Fruit fly (Drosophila melanogaster) whole organism, prepupa: ENCODE measurements at regions not wholly inside any gene's neighbourhood (a gene's known extent, or its start where the extent isn't known, plus 50 kb on each side); places are given as distances from the start of the nearest gene placed in this dataset.

Experiments used
- CG11762 ChIP-seq: fragments of 200-800 bp; sonication (Bioruptor generic); optimal IDR thresholded peaks from 3 replicates; lab custom pipeline; 2016; ENCODE audit warnings: missing biosample characterization, missing genetic modification characterization; ENCODE audit not compliant: insufficient read depth
- CG1621 ChIP-seq: fragments of 200-800 bp; sonication (Bioruptor generic); optimal IDR thresholded peaks from 3 replicates; lab custom pipeline; 2018; ENCODE audit warnings: missing biosample characterization, mild to moderate bottlenecking, missing genetic modification characterization
- CG3032 ChIP-seq: fragments of 200-800 bp; optimal IDR thresholded peaks from 2 replicates; lab custom pipeline; 2019; ENCODE audit warnings: missing biosample characterization, mild to moderate bottlenecking, missing genetic modification characterization, moderate library complexity
- CG6276 ChIP-seq: fragments of 200-800 bp; sonication (Bioruptor generic); optimal IDR thresholded peaks from 2 replicates; lab custom pipeline; 2017; ENCODE audit warnings: missing biosample characterization, mild to moderate bottlenecking, missing genetic modification characterization
- CG6792 ChIP-seq: fragments of 200-800 bp; sonication (Bioruptor generic); optimal IDR thresholded peaks from 3 replicates; lab custom pipeline; 2016; ENCODE audit warnings: missing biosample characterization, missing genetic modification characterization
- CG6854 ChIP-seq: fragments of 200-800 bp; sonication (Bioruptor generic); optimal IDR thresholded peaks from 2 replicates; lab custom pipeline; 2017; ENCODE audit warnings: missing biosample characterization, mild to moderate bottlenecking, missing genetic modification characterization
- CG8119 ChIP-seq: fragments of 200-800 bp; sonication (Bioruptor generic); IDR thresholded peaks from 3 replicates; pipeline ENCODE4 v1.3.6; 2022; ENCODE audit warnings: missing biosample characterization, missing genetic modification characterization
- Hr39 ChIP-seq: fragments of 200-800 bp; sonication (Bioruptor generic); optimal IDR thresholded peaks from 2 replicates; lab custom pipeline; 2016; ENCODE audit warnings: missing biosample characterization, missing genetic modification characterization
- Met ChIP-seq: fragments of 200-800 bp; sonication (Bioruptor generic); optimal IDR thresholded peaks from 3 replicates; lab custom pipeline; 2016; ENCODE audit warnings: missing biosample characterization, missing genetic modification characterization
- Sox102F ChIP-seq: fragments of 200-800 bp; sonication (Bioruptor generic); optimal IDR thresholded peaks from 2 replicates; lab custom pipeline; 2016; ENCODE audit warnings: missing biosample characterization, mild to moderate bottlenecking, missing genetic modification characterization
- Sox15 ChIP-seq: fragments of 200-800 bp; sonication (Bioruptor generic); optimal IDR thresholded peaks from 3 replicates; lab custom pipeline; 2016; ENCODE audit warnings: missing biosample characterization, missing genetic modification characterization
- eg ChIP-seq: fragments of 200-800 bp; sonication (Bioruptor generic); IDR thresholded peaks from 3 replicates; pipeline ENCODE4 v1.3.6; 2022; ENCODE audit warnings: missing biosample characterization, missing genetic modification characterization
- fkh ChIP-seq: fragments of 200-800 bp; sonication (Bioruptor generic); optimal IDR thresholded peaks from 3 replicates; lab custom pipeline; 2017; ENCODE audit warnings: missing biosample characterization, mild to moderate bottlenecking, missing genetic modification characterization, moderate library complexity

- TF ChIP-seq eg (GFP tag; lab: Robert Waterston, UW), result no peak
- peak; percentile 24 for TF ChIP-seq CG6276 (GFP tag; lab: Kevin White, UChicago)
- TF ChIP-seq Met (GFP tag; lab: Kevin White, UChicago), result peak; percentile 55
- no peak for TF ChIP-seq CG11762 (GFP tag; lab: Kevin White, UChicago)
- TF ChIP-seq CG3032 (tag; lab: Kevin White, UChicago), result peak; percentile 35
- TF ChIP-seq Sox15 (GFP tag; lab: Kevin White, UChicago), result peak; percentile 0
- TF ChIP-seq fkh, result no peak
- peak; percentile 28 for TF ChIP-seq Hr39 (GFP tag; lab: Kevin White, UChicago)
- peak; percentile 22 for TF ChIP-seq Sox102F (GFP tag; lab: Kevin White, UChicago)
- 0 out of 3 replicates have a peak, but pooled peaks have one; percentile 24 for TF ChIP-seq CG8119
- TF ChIP-seq CG6792, result peak; percentile 21
- peak; percentile 28 for TF ChIP-seq CG1621
- no peak for TF ChIP-seq CG6854 (GFP tag; lab: Kevin White, UChicago)
Measured at dm6 chrX:14098296-14098695, 53.5 kb downstream of the CG12479 start.
